Fruit fly (Drosophila melanogaster) whole organism, embryonic: Measurements from ENCODE around the gene Pif1.

Experiments used
- Atf3 ChIP-seq: fragments of 200-800 bp; sonication (Bioruptor generic); optimal IDR thresholded peaks from 3 replicates; lab custom pipeline; 2016; ENCODE audit warnings: missing biosample characterization, missing genetic modification characterization
- B-H1 ChIP-seq: fragments of 200-800 bp; sonication (Bioruptor generic); IDR thresholded peaks from 3 replicates; pipeline ENCODE4 v1.3.6; 2022; ENCODE audit warnings: missing biosample characterization, missing genetic modification characterization
- Blimp-1 ChIP-seq: fragments of 200-800 bp; sonication (Bioruptor generic); optimal IDR thresholded peaks from 3 replicates; lab custom pipeline; 2018; ENCODE audit warnings: missing biosample characterization, missing genetic modification characterization, mild to moderate bottlenecking, moderate library complexity, missing genetic modification reagents
- CG11456 ChIP-seq: fragments of 200-800 bp; sonication (Bioruptor generic); IDR thresholded peaks from 3 replicates; pipeline ENCODE4 v1.3.6; 2022; ENCODE audit warnings: missing biosample characterization, missing genetic modification characterization
- CG11560 ChIP-seq: fragments of 200-800 bp; sonication (Bioruptor generic); IDR thresholded peaks from 3 replicates; pipeline ENCODE4 v1.3.6; 2022; ENCODE audit warnings: missing biosample characterization, missing genetic modification characterization
- CG12219 ChIP-seq: fragments of 200-800 bp; sonication (Bioruptor generic); optimal IDR thresholded peaks from 3 replicates; lab custom pipeline; 2018; ENCODE audit warnings: missing biosample characterization, mild to moderate bottlenecking, missing genetic modification characterization
- CG12236 ChIP-seq: fragments of 200-800 bp; sonication (Bioruptor generic); optimal IDR thresholded peaks from 2 replicates; lab custom pipeline; 2016; ENCODE audit warnings: missing biosample characterization, missing genetic modification characterization
- CG14965 ChIP-seq: fragments of 200-800 bp; sonication (Bioruptor generic); optimal IDR thresholded peaks from 2 replicates; lab custom pipeline; 2016; ENCODE audit warnings: missing biosample characterization, missing genetic modification characterization, borderline replicate concordance
- CG15269 ChIP-seq: fragments of 200-800 bp; sonication (Bioruptor generic); optimal IDR thresholded peaks from 2 replicates; lab custom pipeline; 2018; ENCODE audit warnings: missing biosample characterization, mild to moderate bottlenecking, missing genetic modification characterization, moderate library complexity
- CG15601 ChIP-seq: fragments of 200-800 bp; sonication (Bioruptor generic); optimal IDR thresholded peaks from 3 replicates; lab custom pipeline; 2019; ENCODE audit warnings: missing biosample characterization, mild to moderate bottlenecking, missing genetic modification characterization, moderate library complexity
- CG1647 ChIP-seq: fragments of 200-800 bp; sonication (Bioruptor generic); optimal IDR thresholded peaks from 3 replicates; lab custom pipeline; 2016; ENCODE audit warnings: missing biosample characterization, missing genetic modification characterization
- CG17802 ChIP-seq: fragments of 200-800 bp; sonication (Bioruptor generic); optimal IDR thresholded peaks from 2 replicates; lab custom pipeline; 2018; ENCODE audit warnings: missing biosample characterization, mild to moderate bottlenecking, missing genetic modification characterization, moderate library complexity
- CG31388 ChIP-seq: fragments of 200-800 bp; sonication (Bioruptor generic); optimal IDR thresholded peaks from 2 replicates; lab custom pipeline; 2016; ENCODE audit warnings: missing biosample characterization, missing genetic modification characterization
- CG3163 ChIP-seq: fragments of 200-800 bp; sonication (Bioruptor generic); optimal IDR thresholded peaks from 3 replicates; lab custom pipeline; 2016; ENCODE audit warnings: missing biosample characterization, missing genetic modification characterization
- CG34422 ChIP-seq: fragments of 200-800 bp; sonication (Bioruptor generic); IDR thresholded peaks from 3 replicates; pipeline ENCODE4 v1.3.6; 2022; ENCODE audit warnings: missing biosample characterization, missing genetic modification characterization
- CG42726 ChIP-seq: fragments of 200-800 bp; sonication (Bioruptor generic); IDR thresholded peaks from 2 replicates; pipeline ENCODE4 v1.3.6; 2022; ENCODE audit warnings: missing biosample characterization, missing genetic modification characterization; ENCODE audit not compliant: partially characterized antibody
- CG6654 ChIP-seq: fragments of 200-800 bp; sonication (Bioruptor generic); optimal IDR thresholded peaks from 2 replicates; lab custom pipeline; 2017; ENCODE audit warnings: missing biosample characterization, mild to moderate bottlenecking, missing genetic modification characterization
- CG7839 ChIP-seq: fragments of 200-800 bp; sonication (Bioruptor generic); optimal IDR thresholded peaks from 3 replicates; lab custom pipeline; 2018; ENCODE audit warnings: missing biosample characterization, mild to moderate bottlenecking, missing genetic modification characterization, moderate library complexity
- CG8089 ChIP-seq: fragments of 200-800 bp; sonication (Bioruptor generic); optimal IDR thresholded peaks from 3 replicates; lab custom pipeline; 2016; ENCODE audit warnings: missing biosample characterization, missing genetic modification characterization
- CG8388 ChIP-seq: fragments of 200-800 bp; sonication (Bioruptor generic); optimal IDR thresholded peaks from 2 replicates; lab custom pipeline; 2019; ENCODE audit warnings: missing biosample characterization, mild to moderate bottlenecking, missing genetic modification characterization, moderate library complexity
- CG8765 ChIP-seq: fragments of 200-800 bp; sonication (Bioruptor generic); IDR thresholded peaks from 2 replicates; pipeline ENCODE4 v1.3.6; 2022; ENCODE audit warnings: missing biosample characterization, missing genetic modification characterization
- CG9817 ChIP-seq: fragments of 200-800 bp; sonication (Bioruptor generic); optimal IDR thresholded peaks from 2 replicates; lab custom pipeline; 2018; ENCODE audit warnings: missing biosample characterization, mild to moderate bottlenecking, missing genetic modification characterization, moderate library complexity
- CHES-1-like ChIP-seq: fragments of 200-800 bp; sonication (Bioruptor generic); optimal IDR thresholded peaks from 2 replicates; lab custom pipeline; 2016; ENCODE audit warnings: missing biosample characterization, missing genetic modification characterization
- Dbx ChIP-seq: fragments of 200-800 bp; sonication (Bioruptor generic); IDR thresholded peaks from 3 replicates; pipeline ENCODE4 v1.3.6; 2022; ENCODE audit warnings: missing biosample characterization, missing genetic modification characterization
- Kr ChIP-seq: fragments of 200-800 bp; sonication (Bioruptor generic); optimal IDR thresholded peaks from 2 replicates; lab custom pipeline; 2017; ENCODE audit warnings: missing biosample characterization, mild to moderate bottlenecking, missing genetic modification characterization
- Mad ChIP-seq: fragments of 200-800 bp; sonication (Bioruptor generic); optimal IDR thresholded peaks from 2 replicates; lab custom pipeline; 2016; ENCODE audit warnings: missing biosample characterization, missing genetic modification characterization
- NC2α ChIP-seq: fragments of 200-800 bp; sonication (Bioruptor generic); optimal IDR thresholded peaks from 2 replicates; lab custom pipeline; 2016; ENCODE audit warnings: missing biosample characterization, missing genetic modification characterization
- Opbp ChIP-seq: fragments of 200-800 bp; sonication (Bioruptor generic); IDR thresholded peaks from 3 replicates; pipeline ENCODE4 v1.3.6; 2022; ENCODE audit warnings: missing biosample characterization, missing genetic modification characterization; ENCODE audit not compliant: partially characterized antibody
- Spps ChIP-seq: fragments of 200-800 bp; sonication (Bioruptor generic); optimal IDR thresholded peaks from 2 replicates; lab custom pipeline; 2018; ENCODE audit warnings: missing biosample characterization, mild to moderate bottlenecking, missing genetic modification characterization
- br ChIP-seq: fragments of >200 bp; optimal IDR thresholded peaks from 2 replicates; lab custom pipeline; 2017
- cato ChIP-seq: fragments of 200-800 bp; sonication (Bioruptor generic); optimal IDR thresholded peaks from 2 replicates; lab custom pipeline; 2016; ENCODE audit warnings: missing biosample characterization, missing genetic modification characterization, borderline replicate concordance
- caup ChIP-seq: fragments of 200-800 bp; sonication (Bioruptor generic); optimal IDR thresholded peaks from 3 replicates; lab custom pipeline; 2017; ENCODE audit warnings: missing biosample characterization, mild to moderate bottlenecking, missing genetic modification characterization, moderate library complexity; ENCODE audit not compliant: severe bottlenecking
- chn ChIP-seq: fragments of 200-800 bp; sonication (Bioruptor generic); optimal IDR thresholded peaks from 2 replicates; lab custom pipeline; 2016; ENCODE audit warnings: missing biosample characterization, missing genetic modification characterization
- esg ChIP-seq: fragments of 200-800 bp; sonication (Bioruptor generic); conservative IDR thresholded peaks from 2 replicates; pipeline ENCODE4 v1.3.6; 2022; ENCODE audit warnings: missing biosample characterization, missing genetic modification characterization
- eve ChIP-seq, 2 experiments: fragments of >200 bp; optimal IDR thresholded peaks; 2 replicates each; lab custom pipeline; 2017; ENCODE audit warnings: missing biosample characterization in 2 of 2, missing genetic modification characterization in 2 of 2
- eyg ChIP-seq: fragments of 200-800 bp; sonication (Bioruptor generic); optimal IDR thresholded peaks from 3 replicates; lab custom pipeline; 2016; ENCODE audit warnings: missing biosample characterization, missing genetic modification characterization
- ftz-f1 ChIP-seq: fragments of 200-800 bp; sonication (Bioruptor generic); optimal IDR thresholded peaks from 2 replicates; lab custom pipeline; 2016; ENCODE audit warnings: missing biosample characterization, missing genetic modification characterization
- gce ChIP-seq: fragments of 200-800 bp; sonication (Bioruptor generic); IDR thresholded peaks from 3 replicates; pipeline ENCODE4 v1.3.6; 2022; ENCODE audit warnings: missing biosample characterization, missing genetic modification characterization
- gem ChIP-seq: fragments of 200-800 bp; sonication (Bioruptor generic); optimal IDR thresholded peaks from 2 replicates; lab custom pipeline; 2019; ENCODE audit warnings: missing biosample characterization, mild to moderate bottlenecking, missing genetic modification characterization, moderate library complexity
- insv ChIP-seq, 2 experiments: fragments of 200-800 bp; sonication (Bioruptor generic); optimal IDR thresholded peaks; 3 replicates each; lab custom pipeline; 2016 to 2018; ENCODE audit warnings: missing biosample characterization in 2 of 2, missing genetic modification characterization in 2 of 2
- klu ChIP-seq: fragments of 200-800 bp; sonication (Bioruptor generic); IDR thresholded peaks from 2 replicates; pipeline ENCODE4 v1.3.6; 2022; ENCODE audit warnings: missing biosample characterization, missing genetic modification characterization
- pita ChIP-seq: fragments of 200-800 bp; sonication (Bioruptor generic); optimal IDR thresholded peaks from 2 replicates; lab custom pipeline; 2017; ENCODE audit warnings: missing biosample characterization, mild to moderate bottlenecking, missing genetic modification characterization
- ranshi ChIP-seq: fragments of 200-800 bp; sonication (Bioruptor generic); IDR thresholded peaks from 2 replicates; pipeline ENCODE4 v1.3.6; 2022; ENCODE audit warnings: missing biosample characterization, missing genetic modification characterization
- ro ChIP-seq: fragments of 200-800 bp; sonication (Bioruptor generic); IDR thresholded peaks from 2 replicates; pipeline ENCODE4 v1.3.6; 2022; ENCODE audit warnings: missing biosample characterization, missing genetic modification characterization
- sd ChIP-seq: fragments of 200-800 bp; sonication (Bioruptor generic); optimal IDR thresholded peaks from 3 replicates; lab custom pipeline; 2018; ENCODE audit warnings: missing biosample characterization, mild to moderate bottlenecking, missing genetic modification characterization, moderate library complexity
- sens ChIP-seq: fragments of 200-800 bp; sonication (Bioruptor generic); peaks from one replicate; lab custom pipeline; 2016; ENCODE audit warnings: missing biosample characterization, missing genetic modification characterization
- sisA ChIP-seq: fragments of 200-800 bp; sonication (Bioruptor generic); IDR thresholded peaks from 2 replicates; pipeline ENCODE4 v1.3.6; 2022; ENCODE audit warnings: missing biosample characterization, missing genetic modification characterization
- ssp ChIP-seq: fragments of 200-800 bp; sonication (Bioruptor generic); IDR thresholded peaks from 2 replicates; pipeline ENCODE4 v1.3.6; 2022; ENCODE audit warnings: missing biosample characterization, missing genetic modification characterization
- vnd ChIP-seq: fragments of 200-800 bp; sonication (Bioruptor generic); IDR thresholded peaks from 3 replicates; pipeline ENCODE4 v1.3.6; 2022; ENCODE audit warnings: missing biosample characterization, missing genetic modification characterization; ENCODE audit not compliant: partially characterized antibody
- wek ChIP-seq: fragments of 200-800 bp; sonication (Bioruptor generic); optimal IDR thresholded peaks from 3 replicates; lab custom pipeline; 2018; ENCODE audit warnings: missing biosample characterization, mild to moderate bottlenecking, missing genetic modification characterization, moderate library complexity
- wor ChIP-seq: fragments of 200-800 bp; sonication (Bioruptor generic); IDR thresholded peaks from 2 replicates; pipeline ENCODE4 v1.3.6; 2022; ENCODE audit warnings: missing biosample characterization, missing genetic modification characterization

Pif1 gene

dm6 chr2L:3472242-3472641 lies 2.4 kb upstream of the Pif1 start, which contains the start of gene Pgant4 (continued):
- TF ChIP-seq Blimp-1 (GFP tag; lab: Kevin White, UChicago) (no peak), CG8388 (GFP tag; lab: Kevin White, UChicago) (no peak), CG9817 (tag; lab: Kevin White, UChicago) (peak; percentile 40), CG34422 (GFP tag; lab: Robert Waterston, UW) (peak; percentile 76), br (lab: Kevin White, UChicago) (no peak), ftz-f1 (GFP tag; lab: Kevin White, UChicago) (peak; percentile 33), wek (GFP tag; lab: Kevin White, UChicago) (peak; percentile 18), ro (GFP tag; lab: Robert Waterston, UW) (peak; percentile 29; the same call in 1 of the 2 replicates), CG15601 (tag; lab: Kevin White, UChicago) (no peak), CG3163 (GFP tag; lab: Kevin White, UChicago) (no peak), wor (GFP tag; lab: Robert Waterston, UW) (no peak), CG14965 (no peak), caup (GFP tag; lab: Kevin White, UChicago) (peak; percentile 53), CHES-1-like (GFP tag; lab: Kevin White, UChicago) (peak; percentile 23), Atf3 (GFP tag; lab: Kevin White, UChicago) (peak; percentile 15), sisA (GFP tag; lab: Robert Waterston, UW) (peak; percentile 51), NC2α (GFP tag; lab: Kevin White, UChicago) (no peak), CG12236 (GFP tag; lab: Kevin White, UChicago) (no peak), CG11560 (no peak; the same call in 2 of the 3 replicates), insv (GFP tag; optimal IDR thresholded peaks at IDR 0.05; lab: Kevin White, UChicago) (peak in 1 of 2 experiments; percentile 49), gem (tag; lab: Kevin White, UChicago) (no peak), sd (tag; lab: Kevin White, UChicago) (no peak), cato (GFP tag; lab: Kevin White, UChicago) (peak; percentile 3), Dbx (GFP tag; lab: Robert Waterston, UW) (peak; percentile 84), Mad (GFP tag; lab: Kevin White, UChicago) (peak; percentile 2), CG6654 (GFP tag; lab: Kevin White, UChicago) (no peak), eyg (GFP tag; lab: Kevin White, UChicago) (no peak), ssp (GFP tag; lab: Robert Waterston, UW) (0 out of 2 replicates have a peak, but pooled peaks have one; percentile 26), CG31388 (GFP tag; lab: Kevin White, UChicago) (no peak), esg (GFP tag; lab: Robert Waterston, UW) (no peak; the same call in 1 of the 2 replicates), CG1647 (no peak), CG7839 (peak; percentile 67), B-H1 (GFP tag; lab: Robert Waterston, UW) (peak; percentile 41; the same call in 1 of the 3 replicates), CG42726 (GFP tag; lab: Robert Waterston, UW) (peak; percentile 81), Kr (GFP tag; lab: Kevin White, UChicago) (no peak), CG12219 (GFP tag; lab: Kevin White, UChicago) (no peak), Opbp (GFP tag; lab: Robert Waterston, UW) (peak; percentile 42; the same call in 1 of the 3 replicates), ranshi (peak; percentile 42; the same call in 1 of the 2 replicates), CG8765 (GFP tag; lab: Robert Waterston, UW) (0 out of 2 replicates have a peak, but pooled peaks have one; percentile 32), CG8089 (GFP tag; lab: Kevin White, UChicago) (peak; percentile 39), CG11456 (GFP tag; lab: Robert Waterston, UW) (peak; percentile 95), pita (GFP tag; lab: Kevin White, UChicago) (peak; percentile 9), vnd (GFP tag; lab: Robert Waterston, UW) (no peak), chn (GFP tag; lab: Kevin White, UChicago) (peak; percentile 22), Spps (no peak), CG15269 (tag; lab: Kevin White, UChicago) (no peak), sens (GFP tag; lab: Kevin White, UChicago) (peak; percentile 72), eve (GFP tag; optimal IDR thresholded peaks at IDR 0.05; lab: Kevin White, UChicago) (no peak), gce (GFP tag; lab: Robert Waterston, UW) (no peak; the same call in 2 of the 3 replicates), CG17802 (tag; lab: Kevin White, UChicago) (no peak), klu (GFP tag; lab: Robert Waterston, UW) (0 out of 2 replicates have a peak, but pooled peaks have one; percentile 20)
